Fruit fly (Drosophila melanogaster) whole organism, wandering third instar larva: Measurements from ENCODE around the gene CG3402.
A peak's percentile ranks its signal among the peaks of the same experiment; 100 is the strongest.

Experiments
- CG9705 ChIP-seq: fragments of 200-800 bp; sonication (Bioruptor generic); optimal IDR thresholded peaks from 2 replicates; lab custom pipeline; 2018; ENCODE audit warnings: missing biosample characterization, mild to moderate bottlenecking, missing genetic modification characterization
- CrebA ChIP-seq: fragments of 200-800 bp; sonication (Bioruptor generic); optimal IDR thresholded peaks from 2 replicates; lab custom pipeline; 2016; ENCODE audit warnings: missing biosample characterization, mild to moderate bottlenecking, missing genetic modification characterization, borderline replicate concordance
- Dif ChIP-seq: fragments of 200-275, 200-300 bp; sonication (Bioruptor generic); optimal IDR thresholded peaks from 2 replicates; lab custom pipeline; 2018; ENCODE audit warnings: missing biosample characterization, missing genetic modification characterization; ENCODE audit not compliant: partially characterized antibody
- GATAd ChIP-seq: sonication (Bioruptor generic); optimal IDR thresholded peaks from 2 replicates; lab custom pipeline; 2016; ENCODE audit warnings: missing biosample characterization, missing genetic modification characterization
- HLH106 ChIP-seq: fragments of 200-800 bp; optimal IDR thresholded peaks from 3 replicates; lab custom pipeline; 2019; ENCODE audit warnings: missing biosample characterization, mild to moderate bottlenecking, missing genetic modification characterization, moderate library complexity
- Hnf4 ChIP-seq: fragments of 200-800 bp; sonication (Bioruptor generic); optimal IDR thresholded peaks from 2 replicates; lab custom pipeline; 2016; ENCODE audit warnings: missing biosample characterization, mild to moderate bottlenecking, missing genetic modification characterization
- Hr78 ChIP-seq: fragments of >200 bp; optimal IDR thresholded peaks from 2 replicates; lab custom pipeline; 2017; ENCODE audit warnings: missing biosample characterization, missing genetic modification characterization
- Hr83 ChIP-seq: fragments of 200-300 bp; sonication (Bioruptor generic); optimal IDR thresholded peaks from 2 replicates; lab custom pipeline; 2016; ENCODE audit warnings: missing biosample characterization, mild to moderate bottlenecking, missing genetic modification characterization, moderate library complexity; ENCODE audit not compliant: poor library complexity, severe bottlenecking
- Jra ChIP-seq: sonication (Bioruptor generic); optimal IDR thresholded peaks from 2 replicates; lab custom pipeline; 2016; ENCODE audit warnings: missing biosample characterization, missing genetic modification characterization
- Myc ChIP-seq: fragments of >200 bp; optimal IDR thresholded peaks from 2 replicates; lab custom pipeline; 2017
- N ChIP-seq: fragments of >200 bp; optimal IDR thresholded peaks from 2 replicates; lab custom pipeline; 2018; ENCODE audit warnings: missing biosample characterization, missing external identifiers, missing genetic modification characterization
- Rel ChIP-seq, 2 experiments: fragments of 200-800 bp; sonication (Bioruptor generic) in 1 of 2; optimal IDR thresholded peaks; 2 replicates in 1 of 2; 3 replicates in 1 of 2; lab custom pipeline; 2016 to 2019; ENCODE audit warnings: mild to moderate bottlenecking in 2 of 2, missing biosample characterization in 2 of 2, missing genetic modification characterization in 2 of 2, moderate library complexity in 1 of 2
- Sp1 ChIP-seq: fragments of 200-800 bp; sonication (Bioruptor generic); optimal IDR thresholded peaks from 3 replicates; lab custom pipeline; 2019; ENCODE audit warnings: missing biosample characterization, mild to moderate bottlenecking, missing genetic modification characterization, moderate library complexity
- Vsx2 ChIP-seq: fragments of 200-300, 225-300 bp; sonication (Bioruptor generic); optimal IDR thresholded peaks from 2 replicates; lab custom pipeline; 2018; ENCODE audit warnings: missing biosample characterization, missing genetic modification characterization; ENCODE audit not compliant: partially characterized antibody
- br ChIP-seq: fragments of 200-800 bp; sonication (Bioruptor generic); optimal IDR thresholded peaks from 2 replicates; lab custom pipeline; 2016; ENCODE audit warnings: missing biosample characterization, missing genetic modification characterization
- brk ChIP-seq: fragments of 200-800 bp; sonication (Bioruptor generic); optimal IDR thresholded peaks from 2 replicates; lab custom pipeline; 2016; ENCODE audit warnings: missing biosample characterization, mild to moderate bottlenecking, missing genetic modification characterization
- dl ChIP-seq, 2 experiments: fragments of 175-275, 200-275 bp in 1 of 2; fragments of 200-275 bp in 1 of 2; sonication (Bioruptor generic); optimal IDR thresholded peaks; lab custom pipeline; 2018; ENCODE audit warnings: mild to moderate bottlenecking in 2 of 2, missing biosample characterization in 2 of 2, missing genetic modification characterization in 2 of 2, moderate library complexity in 2 of 2; ENCODE audit not compliant: partially characterized antibody in 2 of 2, insufficient read depth in 1 of 2
- dmrt93B ChIP-seq: fragments of 200-800 bp; sonication (Bioruptor generic); optimal IDR thresholded peaks from 2 replicates; lab custom pipeline; 2018; ENCODE audit warnings: missing biosample characterization, mild to moderate bottlenecking, missing genetic modification characterization
- fru ChIP-seq: fragments of 200-800 bp; sonication (Bioruptor generic); optimal IDR thresholded peaks from 3 replicates; lab custom pipeline; 2016; ENCODE audit warnings: missing biosample characterization, mild to moderate bottlenecking, missing genetic modification characterization
- h ChIP-seq: fragments of 200-800 bp; sonication (Bioruptor generic); optimal IDR thresholded peaks from 3 replicates; lab custom pipeline; 2016; ENCODE audit warnings: missing biosample characterization, mild to moderate bottlenecking, missing genetic modification characterization
- jim ChIP-seq: fragments of 175-275, 200-325 bp; sonication (Bioruptor generic); optimal IDR thresholded peaks from 2 replicates; lab custom pipeline; 2016; ENCODE audit warnings: missing biosample characterization, mild to moderate bottlenecking, missing genetic modification characterization
- lola ChIP-seq: fragments of >200 bp; optimal IDR thresholded peaks from 2 replicates; lab custom pipeline; 2017; ENCODE audit warnings: missing biosample characterization, missing genetic modification characterization
- rgr ChIP-seq: fragments of 200-800 bp; sonication (Bioruptor generic); optimal IDR thresholded peaks from 3 replicates; lab custom pipeline; 2016; ENCODE audit warnings: missing biosample characterization, mild to moderate bottlenecking, missing genetic modification characterization
- woc ChIP-seq: sonication (Bioruptor generic); optimal IDR thresholded peaks from 2 replicates; lab custom pipeline; 2016; ENCODE audit warnings: missing biosample characterization, mild to moderate bottlenecking, missing genetic modification characterization

CG3402 gene

dm6 chr3L:607551-608314 is 44.9 kb downstream of the CG3402 start:
- peak; percentile 23 for TF ChIP-seq CrebA (GFP tag; lab: Kevin White, UChicago)
- TF ChIP-seq br (GFP tag; lab: Kevin White, UChicago), result no peak
- TF ChIP-seq GATAd (GFP tag; lab: Kevin White, UChicago), result no peak
- TF ChIP-seq, all 38 proteins: peak for 1

- TF ChIP-seq h (GFP tag; lab: Kevin White, UChicago) (peak; percentile 11), Hr83 (peak; percentile 18), lola (no peak), jim (no peak), brk (GFP tag; lab: Kevin White, UChicago) (peak; percentile 44), Myc (lab: Kevin White, UChicago) (peak; percentile 84), Rel (GFP tag; optimal IDR thresholded peaks at IDR 0.05; lab: Kevin White, UChicago) (no peak), Rel (tag; optimal IDR thresholded peaks at IDR 0.05; lab: Kevin White, UChicago) (peak; percentile 36)
These were observed 46.0 kb downstream of the CG3402 start, which contains the start of gene Reg-2 for dm6 chr3L:606490-607327. Gene Reg-2, minus strand, starts transcription at chr3L:606569.

- TF ChIP-seq dmrt93B (GFP tag; lab: Kevin White, UChicago), result no peak
- peak; percentile 77 for TF ChIP-seq Myc (lab: Kevin White, UChicago)
- TF ChIP-seq HLH106 (tag; lab: Kevin White, UChicago), result no peak
- TF ChIP-seq N (GFP tag; lab: Kevin White, UChicago), result no peak
- no peak for TF ChIP-seq fru (GFP tag; lab: Kevin White, UChicago)
These were observed 48.0 kb downstream of the CG3402 start for dm6 chr3L:604701-605100.

dm6 chr3L:603847-604550 is 48.7 kb downstream of the CG3402 start, which contains the start of gene CG13893:
Gene CG13893, minus strand, starts transcription at chr3L:604008.
- TF ChIP-seq dl (GFP tag; optimal IDR thresholded peaks at IDR 0.05; lab: Kevin White, UChicago; ENCODE audit: insufficient read depth in 1 of 2, partially characterized antibody in 2 of 2) (no peak), Rel (GFP tag; optimal IDR thresholded peaks at IDR 0.05; lab: Kevin White, UChicago) (no peak), Rel (tag; optimal IDR thresholded peaks at IDR 0.05; lab: Kevin White, UChicago) (peak; percentile 25), Vsx2 (GFP tag; lab: Kevin White, UChicago) (peak; percentile 76), Hr83 (peak; percentile 92), Hr78 (no peak), rgr (GFP tag; lab: Kevin White, UChicago) (peak; percentile 31), Sp1 (GFP tag; lab: Kevin White, UChicago) (peak; percentile 37), Dif (GFP tag; lab: Kevin White, UChicago) (peak; percentile 74), CG9705 (GFP tag; lab: Kevin White, UChicago) (no peak), jim (peak; percentile 63), h (GFP tag; lab: Kevin White, UChicago) (peak; percentile 27), woc (GFP tag; lab: Kevin White, UChicago) (peak; percentile 94), br (GFP tag; lab: Kevin White, UChicago) (peak; percentile 25), Jra (GFP tag; lab: Kevin White, UChicago) (peak; percentile 25), Hnf4 (peak; percentile 48), fru (GFP tag; lab: Kevin White, UChicago) (peak; percentile 32)

- no peak for TF ChIP-seq Rel (GFP tag; optimal IDR thresholded peaks at IDR 0.05; lab: Kevin White, UChicago)
- peak; percentile 77 for TF ChIP-seq Rel (tag; optimal IDR thresholded peaks at IDR 0.05; lab: Kevin White, UChicago)
- TF ChIP-seq Jra (GFP tag; lab: Kevin White, UChicago), result no peak
These were observed 49.5 kb downstream of the CG3402 start for dm6 chr3L:603188-603587.
